Worm (Caenorhabditis elegans): Measurements from ENCODE around the gene Y73B6BL.29.

Gene Y73B6BL.29

ce11 chrIV:6321667-6322066, at the start of gene Y73B6BL.29 (continued):
- TF ChIP-seq hmg-1.2 (GFP tag; IDR thresholded peaks at IDR 0.05) (peak; percentile 92), nhr-27 (tag; optimal IDR thresholded peaks at IDR 0.05) (no peak), ztf-18 (tag; optimal IDR thresholded peaks at IDR 0.05) (peak; percentile 49), dpl-1 (GFP tag; optimal IDR thresholded peaks at IDR 0.05) (peak; percentile 80), fkh-3 (tag; optimal IDR thresholded peaks at IDR 0.05) (no peak), nfya-2 (GFP tag; IDR thresholded peaks at IDR 0.05) (no peak), dpff-1 (tag; optimal IDR thresholded peaks at IDR 0.05) (no peak), F39B2.1 (GFP tag; IDR thresholded peaks at IDR 0.05) (peak; percentile 58; the same call in 1 of the 2 replicates), bed-2 (GFP tag; IDR thresholded peaks at IDR 0.05) (peak; percentile 88), Y67H2A.10 (GFP tag; conservative IDR thresholded peaks at IDR 0.05) (no peak), F22D6.2 (tag; optimal IDR thresholded peaks at IDR 0.05) (peak; percentile 40), sdz-38 (tag; optimal IDR thresholded peaks at IDR 0.05) (no peak), atf-7 (tag; optimal IDR thresholded peaks at IDR 0.05) (peak; percentile 65), athp-1 (tag; optimal IDR thresholded peaks at IDR 0.05) (peak; percentile 39), F55B11.4 (tag; optimal IDR thresholded peaks at IDR 0.05; ENCODE audit: borderline replicate concordance, insufficient read depth) (no peak), F10E7.11 (tag; optimal IDR thresholded peaks at IDR 0.05) (peak; percentile 61), ceh-91 (GFP tag; IDR thresholded peaks at IDR 0.05) (peak; percentile 64; the same call in 1 of the 2 replicates), Y56A3A.18 (GFP tag; IDR thresholded peaks at IDR 0.05) (no peak), nfyb-1 (GFP tag; IDR thresholded peaks at IDR 0.05) (peak; percentile 63), tlf-1 (GFP tag; optimal IDR thresholded peaks at IDR 0.05) (peak; percentile 69), B0035.1 (tag; optimal IDR thresholded peaks at IDR 0.05) (peak; percentile 78), cebp-1 (GFP tag; IDR thresholded peaks at IDR 0.05) (peak; percentile 46), cebp-1 (tag; optimal IDR thresholded peaks at IDR 0.05) (peak; percentile 84), hmg-20 (GFP tag; IDR thresholded peaks at IDR 0.05) (peak; percentile 80), him-1 (tag; optimal IDR thresholded peaks at IDR 0.05) (peak; percentile 45), ztf-28 (GFP tag; IDR thresholded peaks at IDR 0.05) (0 out of 2 replicates have a peak, but pooled peaks have one; percentile 71), efl-1 (GFP tag; optimal IDR thresholded peaks at IDR 0.05) (peak; percentile 74), Y95B8A.8 (GFP tag; IDR thresholded peaks at IDR 0.05) (no peak), snpc-1.1 (tag; optimal IDR thresholded peaks at IDR 0.05; ENCODE audit: insufficient read depth) (peak; percentile 74), ccch-3 (GFP tag; optimal IDR thresholded peaks at IDR 0.05) (peak; percentile 58), B0019.2 (GFP tag; conservative IDR thresholded peaks at IDR 0.05) (0 out of 2 replicates have a peak, but pooled peaks have one; percentile 26), T07F8.4 (tag; optimal IDR thresholded peaks at IDR 0.05) (no peak), lsl-1 (GFP tag; optimal IDR thresholded peaks at IDR 0.05) (peak; percentile 55), lin-40 (tag; optimal IDR thresholded peaks at IDR 0.05) (peak; percentile 85), die-1 (tag; optimal IDR thresholded peaks at IDR 0.05) (no peak), C06A6.2 (GFP tag; conservative IDR thresholded peaks at IDR 0.05) (no peak), nhr-179 (tag; optimal IDR thresholded peaks at IDR 0.05) (no peak), F57C9.4 (tag; optimal IDR thresholded peaks at IDR 0.05) (no peak), B0336.3 (GFP tag; IDR thresholded peaks at IDR 0.05) (0 out of 2 replicates have a peak, but pooled peaks have one; percentile 35), tbx-9 (tag; optimal IDR thresholded peaks at IDR 0.05; ENCODE audit: borderline replicate concordance) (no peak), Y53F4B.3 (GFP tag; IDR thresholded peaks at IDR 0.05) (no peak), lin-35 (GFP tag; optimal IDR thresholded peaks at IDR 0.05) (peak in 2 of 3 experiments; percentile 69 to 95), F23B12.7 (tag; optimal IDR thresholded peaks at IDR 0.05; ENCODE audit: insufficient read depth) (peak; percentile 24), aptf-2 (GFP tag; conservative IDR thresholded peaks at IDR 0.05) (peak; percentile 72), K11D2.4 (GFP tag; IDR thresholded peaks at IDR 0.05) (peak; percentile 55; the same call in 1 of the 2 replicates), rpc-1 (optimal IDR thresholded peaks at IDR 0.05) (no peak), rpc-1 (tag; optimal IDR thresholded peaks at IDR 0.05) (no peak), attf-5 (GFP tag; optimal IDR thresholded peaks at IDR 0.05) (peak; percentile 39), ets-4 (GFP tag; optimal IDR thresholded peaks at IDR 0.05) (no peak)
